Worm (Caenorhabditis elegans): ENCODE measurements around the gene F07F6.1.

F07F6.1 gene

ce11 chrII:5423832-5424231, 13.9 kb upstream of the F07F6.1 start, which contains the start of gene F07F6.7:
Gene F07F6.7 (minus strand): TSS chrII:5423858.
- TF ChIP-seq Y5F2A.4 (GFP tag; optimal IDR thresholded peaks at IDR 0.05) (no peak), mes-2 (tag; optimal IDR thresholded peaks at IDR 0.05; ENCODE audit: poor library complexity, severe bottlenecking) (no peak), T20F7.1 (GFP tag; optimal IDR thresholded peaks at IDR 0.05) (peak; percentile 30), lin-15B (tag; optimal IDR thresholded peaks at IDR 0.05) (no peak), nhr-77 (tag; optimal IDR thresholded peaks at IDR 0.05) (no peak), duxl-1 (tag; optimal IDR thresholded peaks at IDR 0.05; ENCODE audit: poor library complexity) (no peak), lin-38 (GFP tag; IDR thresholded peaks at IDR 0.05) (peak; percentile 27; the same call in 1 of the 2 replicates), dve-1 (tag; optimal IDR thresholded peaks at IDR 0.05; ENCODE audit: insufficient read depth) (peak; percentile 14), lim-7 (GFP tag; IDR thresholded peaks at IDR 0.05) (no peak), unc-62 (GFP tag; optimal IDR thresholded peaks at IDR 0.05 in 1 of 2) (peak in 1 of 2 experiments; percentile 18), unc-62 (tag; optimal IDR thresholded peaks at IDR 0.05) (no peak), fos-1 (tag; optimal IDR thresholded peaks at IDR 0.05) (no peak), F26F4.8 (GFP tag; conservative IDR thresholded peaks at IDR 0.05) (no peak), ztf-11 (tag; optimal IDR thresholded peaks at IDR 0.05) (no peak), lsy-2 (tag; optimal IDR thresholded peaks at IDR 0.05) (peak in 1 of 2 experiments; percentile 50), nhr-42 (GFP tag; IDR thresholded peaks at IDR 0.05) (no peak), nhr-25 (tag; optimal IDR thresholded peaks at IDR 0.05; ENCODE audit: borderline replicate concordance, insufficient read depth) (peak; percentile 13), hlh-30 (tag; optimal IDR thresholded peaks at IDR 0.05; ENCODE audit: insufficient read depth) (no peak), php-3 (GFP tag; IDR thresholded peaks at IDR 0.05) (no peak), nhr-10 (tag; optimal IDR thresholded peaks at IDR 0.05) (no peak), nhr-48 (tag; optimal IDR thresholded peaks at IDR 0.05) (no peak)

- peak; percentile 31 for TF ChIP-seq aha-1 (tag)
- TF ChIP-seq snpc-1.2 (GFP tag; IDR thresholded peaks at IDR 0.05): no peak
Measured at ce11 chrII:5425633-5426032, 12.1 kb upstream of the F07F6.1 start, which contains the start of gene F07F6.8. Gene F07F6.8 (minus strand): TSS chrII:5425733.

- TF ChIP-seq F44E2.7 (GFP tag; IDR thresholded peaks at IDR 0.05) (no peak), duxl-1 (tag; optimal IDR thresholded peaks at IDR 0.05; ENCODE audit: poor library complexity) (no peak), nhr-28 (tag; optimal IDR thresholded peaks at IDR 0.05) (peak; percentile 76), Y75B8A.6 (GFP tag; IDR thresholded peaks at IDR 0.05) (no peak), ZK546.5 (tag; optimal IDR thresholded peaks at IDR 0.05) (no peak), dmd-9 (GFP tag; IDR thresholded peaks at IDR 0.05) (no peak), T26A8.4 (GFP tag; IDR thresholded peaks at IDR 0.05) (no peak), ztf-11 (tag; optimal IDR thresholded peaks at IDR 0.05) (no peak), sdz-12 (GFP tag; optimal IDR thresholded peaks at IDR 0.05) (no peak), egl-43 (GFP tag; IDR thresholded peaks at IDR 0.05) (no peak), fkh-10 (GFP tag; optimal IDR thresholded peaks at IDR 0.05) (no peak), dmd-6 (GFP tag; IDR thresholded peaks at IDR 0.05) (peak; percentile 38; the same call in 1 of the 2 replicates), ceh-32 (tag; optimal IDR thresholded peaks at IDR 0.05; ENCODE audit: poor library complexity) (no peak), T20F7.1 (GFP tag; optimal IDR thresholded peaks at IDR 0.05) (no peak), ces-1 (GFP tag; optimal IDR thresholded peaks at IDR 0.05) (no peak), snpc-4 (tag; optimal IDR thresholded peaks at IDR 0.05) (no peak), hmg-1.1 (GFP tag; IDR thresholded peaks at IDR 0.05) (no peak), mxl-3 (GFP tag; optimal IDR thresholded peaks at IDR 0.05) (peak; percentile 58), spr-1 (tag; optimal IDR thresholded peaks at IDR 0.05) (no peak), lin-13 (GFP tag; optimal IDR thresholded peaks at IDR 0.05) (no peak), daf-19 (GFP tag; conservative IDR thresholded peaks at IDR 0.05) (no peak), pqm-1 (tag; optimal IDR thresholded peaks at IDR 0.05) (peak; percentile 58), nhr-77 (tag; optimal IDR thresholded peaks at IDR 0.05) (peak; percentile 63), mxl-2 (GFP tag; conservative IDR thresholded peaks at IDR 0.05) (no peak), pha-4 (GFP tag; IDR thresholded peaks at IDR 0.05) (peak; percentile 55), pha-4 (tag; optimal IDR thresholded peaks at IDR 0.05) (peak; percentile 76), tag-97 (GFP tag; IDR thresholded peaks at IDR 0.05) (no peak), attf-4 (tag; optimal IDR thresholded peaks at IDR 0.05) (no peak), D1046.2 (GFP tag; IDR thresholded peaks at IDR 0.05) (no peak), lin-38 (GFP tag; IDR thresholded peaks at IDR 0.05) (0 out of 2 replicates have a peak, but pooled peaks have one; percentile 9), ztf-7 (tag; optimal IDR thresholded peaks at IDR 0.05) (no peak)
Measured at ce11 chrII:5426054-5426453, 11.6 kb upstream of the F07F6.1 start.
